Worm (Caenorhabditis elegans) whole organism, L4/young adult: ENCODE data around the gene grd-8.

Experiments used
- W03F9.2 ChIP-seq: fragments of 150-350 bp; optimal IDR thresholded peaks from 2 replicates; lab custom pipeline; 2014; ENCODE audit warnings: missing biosample characterization, missing genetic modification characterization
- dao-5 ChIP-seq: sonication (generic microtip); optimal IDR thresholded peaks from 2 replicates; lab custom pipeline; 2016; ENCODE audit warnings: missing genotype, missing genetic modification characterization, moderate library complexity, missing compliant biosample characterization
- him-1 ChIP-seq: sonication (generic microtip); optimal IDR thresholded peaks from 2 replicates; lab custom pipeline; 2016; ENCODE audit warnings: missing genotype, missing genetic modification reagents, missing genetic modification characterization, missing compliant biosample characterization

DNA sequence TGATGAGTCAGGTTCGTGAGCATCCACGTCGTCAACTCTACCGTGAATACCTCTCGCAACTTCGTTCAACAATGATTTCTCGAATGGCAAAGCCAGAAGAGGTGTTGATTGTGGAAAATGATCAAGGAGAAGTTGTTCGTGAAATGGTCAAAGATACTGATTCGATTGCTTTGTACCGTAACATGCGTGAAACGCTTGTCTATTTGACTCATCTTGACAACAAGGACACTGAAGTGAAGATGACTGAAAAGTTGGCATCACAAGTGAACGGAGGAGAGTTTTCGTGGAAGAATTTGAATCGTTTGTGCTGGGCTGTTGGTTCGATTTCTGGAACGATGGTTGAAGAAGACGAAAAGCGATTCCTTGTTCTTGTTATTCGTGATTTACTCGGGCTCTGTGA lies 35.7 kb upstream of the grd-8 start:
- TF ChIP-seq dao-5 (tag; lab: Kevin White, UChicago), result no peak
- no peak for TF ChIP-seq him-1
- no peak for TF ChIP-seq W03F9.2 (tag; lab: Kevin White, UChicago)
